Worm (Caenorhabditis elegans): Measurements from ENCODE around the gene fbxb-26.

- TF ChIP-seq hnd-1 (tag; optimal IDR thresholded peaks at IDR 0.05) (no peak), ceh-13 (GFP tag; optimal IDR thresholded peaks at IDR 0.05) (no peak), ama-1 (optimal IDR thresholded peaks at IDR 0.05) (no peak), tbx-11 (GFP tag; IDR thresholded peaks at IDR 0.05) (no peak), tra-4 (tag; optimal IDR thresholded peaks at IDR 0.05) (no peak), sea-1 (GFP tag; conservative IDR thresholded peaks at IDR 0.05) (no peak)
Measured at ce11 chrII:1682218-1682617, at the start of gene fbxb-26.
